Fruit fly (Drosophila melanogaster) whole organism, embryonic: ENCODE data around the gene Jhbp3.
A peak's percentile ranks its signal among the peaks of the same experiment; 100 is the strongest.

Experiments
- Blimp-1 ChIP-seq: fragments of 200-800 bp; sonication (Bioruptor generic); optimal IDR thresholded peaks from 3 replicates; lab custom pipeline; 2018; ENCODE audit warnings: missing biosample characterization, missing genetic modification characterization, mild to moderate bottlenecking, moderate library complexity, missing genetic modification reagents
- CG10462 ChIP-seq: fragments of 200-800 bp; sonication (Bioruptor generic); optimal IDR thresholded peaks from 2 replicates; lab custom pipeline; 2016; ENCODE audit warnings: missing biosample characterization, missing genetic modification characterization
- CG10959 ChIP-seq: fragments of 200-800 bp; sonication (Bioruptor generic); IDR thresholded peaks from 2 replicates; pipeline ENCODE4 v1.3.6; 2022; ENCODE audit warnings: missing biosample characterization, missing genetic modification characterization
- CG12104 ChIP-seq: fragments of 200-800 bp; sonication (Bioruptor generic); optimal IDR thresholded peaks from 3 replicates; lab custom pipeline; 2016; ENCODE audit warnings: missing biosample characterization, missing genetic modification characterization
- CG12219 ChIP-seq: fragments of 200-800 bp; sonication (Bioruptor generic); optimal IDR thresholded peaks from 3 replicates; lab custom pipeline; 2018; ENCODE audit warnings: missing biosample characterization, mild to moderate bottlenecking, missing genetic modification characterization
- CG12391 ChIP-seq: fragments of 200-800 bp; sonication (Bioruptor generic); optimal IDR thresholded peaks from 3 replicates; lab custom pipeline; 2018; ENCODE audit warnings: missing biosample characterization, mild to moderate bottlenecking, missing genetic modification characterization, moderate library complexity
- CG13775 ChIP-seq: fragments of 200-800 bp; sonication (Bioruptor generic); optimal IDR thresholded peaks from 3 replicates; lab custom pipeline; 2017; ENCODE audit warnings: missing biosample characterization, mild to moderate bottlenecking, missing genetic modification characterization
- CG14050 ChIP-seq: fragments of 200-800 bp; sonication (Bioruptor generic); IDR thresholded peaks from 3 replicates; pipeline ENCODE4 v1.3.6; 2022; ENCODE audit warnings: missing biosample characterization, missing genetic modification characterization
- CG16813 ChIP-seq: fragments of 200-800 bp; sonication (Bioruptor generic); IDR thresholded peaks from 3 replicates; pipeline ENCODE4 v1.3.6; 2022; ENCODE audit warnings: missing biosample characterization, missing genetic modification characterization; ENCODE audit not compliant: partially characterized antibody
- CG16815 ChIP-seq: fragments of 200-800 bp; sonication (Bioruptor generic); optimal IDR thresholded peaks from 3 replicates; lab custom pipeline; 2017; ENCODE audit warnings: missing biosample characterization, mild to moderate bottlenecking, missing genetic modification characterization
- CG18619 ChIP-seq: fragments of 200-800 bp; sonication (Bioruptor generic); optimal IDR thresholded peaks from 3 replicates; lab custom pipeline; 2017; ENCODE audit warnings: missing biosample characterization, mild to moderate bottlenecking, missing genetic modification characterization
- CG2889 ChIP-seq: fragments of 200-800 bp; sonication (Bioruptor generic); IDR thresholded peaks from 3 replicates; pipeline ENCODE4 v1.3.6; 2022; ENCODE audit warnings: missing biosample characterization, missing genetic modification characterization
- CG33557 ChIP-seq: fragments of 200-800 bp; sonication (Bioruptor generic); optimal IDR thresholded peaks from 2 replicates; lab custom pipeline; 2019; ENCODE audit warnings: missing biosample characterization, mild to moderate bottlenecking, missing genetic modification characterization, moderate library complexity
- CG34422 ChIP-seq: fragments of 200-800 bp; sonication (Bioruptor generic); IDR thresholded peaks from 3 replicates; pipeline ENCODE4 v1.3.6; 2022; ENCODE audit warnings: missing biosample characterization, missing genetic modification characterization
- CG3847 ChIP-seq: fragments of 200-800 bp; sonication (Bioruptor generic); IDR thresholded peaks from 2 replicates; pipeline ENCODE4 v1.3.6; 2022; ENCODE audit warnings: missing biosample characterization, missing genetic modification characterization
- CG4328 ChIP-seq: fragments of 200-800 bp; sonication (Bioruptor generic); optimal IDR thresholded peaks from 3 replicates; lab custom pipeline; 2017; ENCODE audit warnings: missing biosample characterization, missing genetic modification reagents, missing genetic modification characterization
- CG4730 ChIP-seq: fragments of 200-800 bp; sonication (Bioruptor generic); IDR thresholded peaks from 2 replicates; pipeline ENCODE4 v1.3.6; 2022; ENCODE audit warnings: missing biosample characterization, missing genetic modification characterization
- CG6175 ChIP-seq: fragments of 200-800 bp; sonication (Bioruptor generic); IDR thresholded peaks from 3 replicates; pipeline ENCODE4 v1.3.6; 2022; ENCODE audit warnings: missing biosample characterization, missing genetic modification characterization
- CG8290 ChIP-seq, 3 experiments: fragments of 200-800 bp; sonication (Bioruptor generic); optimal IDR thresholded peaks; 2 replicates each; lab custom pipeline; 2016 to 2019; ENCODE audit warnings: missing biosample characterization in 3 of 3, missing genetic modification characterization in 3 of 3, mild to moderate bottlenecking in 2 of 3, moderate library complexity in 1 of 3
- CG9727 ChIP-seq: fragments of 200-800 bp; sonication (Bioruptor generic); optimal IDR thresholded peaks from 3 replicates; lab custom pipeline; 2017; ENCODE audit warnings: missing biosample characterization, mild to moderate bottlenecking, missing genetic modification characterization
- CG9932 ChIP-seq: fragments of 200-800 bp; sonication (Bioruptor generic); IDR thresholded peaks from 2 replicates; pipeline ENCODE4 v1.3.6; 2022; ENCODE audit warnings: missing biosample characterization, missing genetic modification characterization
- D19B ChIP-seq: fragments of 200-800 bp; sonication (Bioruptor generic); optimal IDR thresholded peaks from 2 replicates; lab custom pipeline; 2017; ENCODE audit warnings: missing biosample characterization, mild to moderate bottlenecking, missing genetic modification characterization
- Ets97D ChIP-seq: fragments of 200-800 bp; sonication (Bioruptor generic); optimal IDR thresholded peaks from 3 replicates; lab custom pipeline; 2016; ENCODE audit warnings: missing biosample characterization, missing genetic modification characterization
- Gsc ChIP-seq: fragments of 200-800 bp; sonication (Bioruptor generic); IDR thresholded peaks from 2 replicates; pipeline ENCODE4 v1.3.6; 2022; ENCODE audit warnings: missing biosample characterization, missing genetic modification characterization
- HHEX ChIP-seq: fragments of 200-800 bp; sonication (Bioruptor generic); optimal IDR thresholded peaks from 3 replicates; lab custom pipeline; 2017; ENCODE audit warnings: missing biosample characterization, mild to moderate bottlenecking, missing genetic modification characterization, missing genetic modification reagents
- Myb ChIP-seq: fragments of 200-800 bp; sonication (Bioruptor generic); optimal IDR thresholded peaks from 2 replicates; lab custom pipeline; 2016; ENCODE audit warnings: missing biosample characterization, missing genetic modification characterization
- NK7.1 ChIP-seq: fragments of 200-800 bp; sonication (Bioruptor generic); optimal IDR thresholded peaks from 3 replicates; lab custom pipeline; 2016; ENCODE audit warnings: missing biosample characterization, missing genetic modification characterization
- Oli ChIP-seq: fragments of 200-800 bp; sonication (Bioruptor generic); optimal IDR thresholded peaks from 2 replicates; lab custom pipeline; 2018; ENCODE audit warnings: missing biosample characterization, mild to moderate bottlenecking, missing genetic modification characterization, moderate library complexity
- Ptx1 ChIP-seq: fragments of 200-800 bp; sonication (Bioruptor generic); IDR thresholded peaks from 2 replicates; pipeline ENCODE4 v1.3.6; 2022; ENCODE audit warnings: missing biosample characterization, missing genetic modification characterization
- Sox100B ChIP-seq: fragments of 200-800 bp; sonication (Bioruptor generic); optimal IDR thresholded peaks from 3 replicates; lab custom pipeline; 2018; ENCODE audit warnings: missing biosample characterization, mild to moderate bottlenecking, missing genetic modification characterization
- Xrp1 ChIP-seq: fragments of 200-800 bp; sonication (Bioruptor generic); IDR thresholded peaks from 2 replicates; pipeline ENCODE4 v1.3.6; 2022; ENCODE audit warnings: missing biosample characterization, missing genetic modification characterization
- al ChIP-seq: fragments of 200-800 bp; sonication (Bioruptor generic); IDR thresholded peaks from 2 replicates; pipeline ENCODE4 v1.3.6; 2022; ENCODE audit warnings: missing biosample characterization, missing genetic modification characterization
- bsh ChIP-seq, 2 experiments: fragments of 200-800 bp; sonication (Bioruptor generic); optimal IDR thresholded peaks; 2 replicates each; lab custom pipeline; 2017 to 2018; ENCODE audit warnings: mild to moderate bottlenecking in 2 of 2, missing biosample characterization in 2 of 2, missing genetic modification characterization in 2 of 2, moderate library complexity in 1 of 2
- chinmo ChIP-seq: fragments of 200-800 bp; sonication (Bioruptor generic); IDR thresholded peaks from 4 replicates; pipeline ENCODE4 v1.3.6; 2022; ENCODE audit warnings: missing biosample characterization, missing genetic modification characterization; ENCODE audit not compliant: partially characterized antibody
- ind ChIP-seq: fragments of 200-800 bp; sonication (Bioruptor generic); optimal IDR thresholded peaks from 3 replicates; lab custom pipeline; 2016; ENCODE audit warnings: missing biosample characterization, missing genetic modification characterization
- jing ChIP-seq: fragments of 200-800 bp; sonication (Bioruptor generic); optimal IDR thresholded peaks from 2 replicates; lab custom pipeline; 2018; ENCODE audit warnings: missing biosample characterization, mild to moderate bottlenecking, missing genetic modification characterization
- kay ChIP-seq: fragments of 200-800 bp; sonication (Bioruptor generic); optimal IDR thresholded peaks from 2 replicates; lab custom pipeline; 2016; ENCODE audit warnings: missing biosample characterization, missing genetic modification characterization
- nau ChIP-seq: fragments of 200-800 bp; sonication (Bioruptor generic); optimal IDR thresholded peaks from 3 replicates; lab custom pipeline; 2017; ENCODE audit warnings: missing biosample characterization, mild to moderate bottlenecking, missing genetic modification characterization, missing genetic modification reagents
- nom ChIP-seq: fragments of 200-800 bp; sonication (Bioruptor generic); optimal IDR thresholded peaks from 2 replicates; lab custom pipeline; 2017; ENCODE audit warnings: missing biosample characterization, missing genetic modification characterization, mild to moderate bottlenecking, moderate library complexity, missing genetic modification reagents
- pb ChIP-seq: fragments of 200-800 bp; sonication (Bioruptor generic); optimal IDR thresholded peaks from 3 replicates; lab custom pipeline; 2016; ENCODE audit warnings: missing biosample characterization, missing genetic modification characterization
- sens ChIP-seq: fragments of 200-800 bp; sonication (Bioruptor generic); peaks from one replicate; lab custom pipeline; 2016; ENCODE audit warnings: missing biosample characterization, missing genetic modification characterization
- sisA ChIP-seq: fragments of 200-800 bp; sonication (Bioruptor generic); IDR thresholded peaks from 2 replicates; pipeline ENCODE4 v1.3.6; 2022; ENCODE audit warnings: missing biosample characterization, missing genetic modification characterization
- ssp ChIP-seq: fragments of 200-800 bp; sonication (Bioruptor generic); IDR thresholded peaks from 2 replicates; pipeline ENCODE4 v1.3.6; 2022; ENCODE audit warnings: missing biosample characterization, missing genetic modification characterization
- tna ChIP-seq: fragments of 200-800 bp; sonication (Bioruptor generic); IDR thresholded peaks from 2 replicates; pipeline ENCODE4 v1.3.6; 2022; ENCODE audit warnings: missing biosample characterization, missing genetic modification characterization; ENCODE audit not compliant: partially characterized antibody
- tx ChIP-seq: fragments of 200-800 bp; sonication (Bioruptor generic); optimal IDR thresholded peaks from 2 replicates; lab custom pipeline; 2016; ENCODE audit warnings: missing biosample characterization, missing genetic modification characterization
- usp ChIP-seq: fragments of >200 bp; optimal IDR thresholded peaks from 2 replicates; lab custom pipeline; 2017; ENCODE audit warnings: missing biosample characterization, missing genetic modification characterization
- wek ChIP-seq: fragments of 200-800 bp; sonication (Bioruptor generic); optimal IDR thresholded peaks from 3 replicates; lab custom pipeline; 2018; ENCODE audit warnings: missing biosample characterization, mild to moderate bottlenecking, missing genetic modification characterization, moderate library complexity
- yki ChIP-seq: fragments of >200 bp; optimal IDR thresholded peaks from 3 replicates; lab custom pipeline; 2018
- zfh1 ChIP-seq: fragments of 200-800 bp; sonication (Bioruptor generic); IDR thresholded peaks from 3 replicates; pipeline ENCODE4 v1.3.6; 2022; ENCODE audit warnings: missing biosample characterization, missing genetic modification characterization

Gene Jhbp3

dm6 chr3R:4989150-4990017, 34.3 kb upstream of the Jhbp3 start (continued):
- peak; percentile 77 for TF ChIP-seq CG12391
- peak in 1 of 2 experiments; percentile 45 for TF ChIP-seq bsh (GFP tag; optimal IDR thresholded peaks at IDR 0.05; lab: Kevin White, UChicago)
- TF ChIP-seq Myb (GFP tag; lab: Kevin White, UChicago), result no peak
- no peak for TF ChIP-seq tx (GFP tag; lab: Kevin White, UChicago)
- TF ChIP-seq ind (GFP tag; lab: Kevin White, UChicago), result peak; percentile 27
- no peak for TF ChIP-seq CG4730 (GFP tag; lab: Robert Waterston, UW)
- no peak for TF ChIP-seq nom
- TF ChIP-seq Ptx1 (GFP tag; lab: Robert Waterston, UW), result no peak
- no peak for TF ChIP-seq nau (GFP tag; lab: Kevin White, UChicago)
- no peak for TF ChIP-seq tna (GFP tag; lab: Robert Waterston, UW)
- TF ChIP-seq D19B, result no peak
- no peak for TF ChIP-seq CG2889 (GFP tag; lab: Robert Waterston, UW)
- peak; percentile 47 for TF ChIP-seq Blimp-1 (GFP tag; lab: Kevin White, UChicago)
- TF ChIP-seq CG3847 (GFP tag; lab: Robert Waterston, UW), result no peak
- 0 out of 4 replicates have a peak, but pooled peaks have one; percentile 22 for TF ChIP-seq chinmo (GFP tag; lab: Robert Waterston, UW)
- peak; percentile 27 for TF ChIP-seq CG8290 (GFP tag; optimal IDR thresholded peaks at IDR 0.05; lab: Kevin White, UChicago)
- TF ChIP-seq CG8290 (tag; optimal IDR thresholded peaks at IDR 0.05; lab: Kevin White, UChicago), result peak in 1 of 2 experiments; percentile 9
- TF ChIP-seq Ets97D (GFP tag; lab: Kevin White, UChicago), result no peak
- no peak for TF ChIP-seq CG9932 (GFP tag; lab: Robert Waterston, UW)
- peak; percentile 46 for TF ChIP-seq CG10959
- no peak for TF ChIP-seq CG14050
- no peak for TF ChIP-seq ssp (GFP tag; lab: Robert Waterston, UW)
- TF ChIP-seq NK7.1 (GFP tag; lab: Kevin White, UChicago), result peak; percentile 5
- no peak for TF ChIP-seq pb
- peak; percentile 87 for TF ChIP-seq CG9727 (GFP tag; lab: Kevin White, UChicago)
- no peak for TF ChIP-seq yki
- no peak for TF ChIP-seq CG16813
- peak; percentile 69 for TF ChIP-seq CG33557
- TF ChIP-seq CG6175 (GFP tag; lab: Robert Waterston, UW), result no peak
- TF ChIP-seq wek (GFP tag; lab: Kevin White, UChicago), result no peak
- TF ChIP-seq sisA (GFP tag; lab: Robert Waterston, UW), result no peak
- no peak for TF ChIP-seq CG4328 (GFP tag; lab: Kevin White, UChicago)
- peak; percentile 39 for TF ChIP-seq CG12104 (GFP tag; lab: Kevin White, UChicago)
- peak; percentile 71 for TF ChIP-seq CG13775
- 0 out of 2 replicates have a peak, but pooled peaks have one; percentile 47 for TF ChIP-seq Xrp1 (GFP tag; lab: Robert Waterston, UW)
- no peak for TF ChIP-seq al
- TF ChIP-seq CG18619 (GFP tag; lab: Kevin White, UChicago), result peak; percentile 35
- TF ChIP-seq Sox100B (GFP tag; lab: Kevin White, UChicago), result peak; percentile 76
- peak; percentile 23 for TF ChIP-seq jing (GFP tag; lab: Kevin White, UChicago)
- TF ChIP-seq kay (GFP tag; lab: Kevin White, UChicago), result no peak
- TF ChIP-seq CG12219, result no peak
- peak; percentile 48 for TF ChIP-seq CG10462 (GFP tag; lab: Kevin White, UChicago)
- TF ChIP-seq usp, result no peak
- no peak for TF ChIP-seq zfh1 (GFP tag; lab: Robert Waterston, UW)
- no peak for TF ChIP-seq CG34422 (GFP tag; lab: Robert Waterston, UW)
- no peak for TF ChIP-seq Gsc (GFP tag; lab: Robert Waterston, UW)
- peak; percentile 58 for TF ChIP-seq Oli (tag; lab: Kevin White, UChicago)
- no peak for TF ChIP-seq HHEX (GFP tag; lab: Kevin White, UChicago)
- TF ChIP-seq CG16815 (GFP tag; lab: Kevin White, UChicago), result peak; percentile 80
- TF ChIP-seq sens, result peak; percentile 97
